Worm (Caenorhabditis elegans) whole organism, L4/young adult: ENCODE data around the gene F08D12.2.

Experiments used
- W03F9.2 ChIP-seq: fragments of 150-350 bp; optimal IDR thresholded peaks from 2 replicates; lab custom pipeline; 2014; ENCODE audit warnings: missing biosample characterization, missing genetic modification characterization
- dao-5 ChIP-seq: sonication (generic microtip); optimal IDR thresholded peaks from 2 replicates; lab custom pipeline; 2016; ENCODE audit warnings: missing genotype, missing genetic modification characterization, moderate library complexity, missing compliant biosample characterization
- him-1 ChIP-seq: sonication (generic microtip); optimal IDR thresholded peaks from 2 replicates; lab custom pipeline; 2016; ENCODE audit warnings: missing genotype, missing genetic modification reagents, missing genetic modification characterization, missing compliant biosample characterization

DNA sequence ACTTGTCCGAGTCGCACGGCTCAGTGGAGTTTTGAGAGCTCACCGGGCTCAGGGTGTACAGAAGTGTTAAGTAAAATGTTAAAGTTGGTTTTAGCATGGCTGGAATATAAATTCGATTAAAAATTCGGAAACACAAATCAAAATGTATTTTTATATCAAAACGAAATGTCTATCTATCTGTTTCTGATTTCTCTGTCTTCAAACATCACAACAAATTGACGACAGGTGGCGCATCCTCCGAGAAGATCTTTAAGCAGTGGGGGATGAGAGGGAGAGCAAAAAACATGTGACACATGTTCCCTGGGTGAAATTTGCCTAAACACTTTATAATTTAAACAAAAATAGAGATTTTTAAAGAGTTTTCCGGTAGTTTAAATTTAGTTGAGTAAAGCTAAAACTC, 12.4 kb upstream of the F08D12.2 start, which contains the start of gene F08D12.7:
- TF ChIP-seq him-1 (tag; lab: Kevin White, UChicago) (no peak), W03F9.2 (tag; lab: Kevin White, UChicago) (no peak), dao-5 (tag; lab: Kevin White, UChicago) (no peak)
